Fruit fly (Drosophila melanogaster) whole organism, wandering third instar larva: ENCODE measurements around the gene CG14717.

Source experiments
- Abd-B ChIP-seq: fragments of >200 bp; optimal IDR thresholded peaks from 2 replicates; lab custom pipeline; 2017; ENCODE audit warnings: missing biosample characterization, missing genetic modification characterization
- Dfd ChIP-seq: fragments of >200 bp; optimal IDR thresholded peaks from 2 replicates; lab custom pipeline; 2017; ENCODE audit warnings: missing biosample characterization, missing genetic modification characterization
- Myc ChIP-seq: fragments of >200 bp; optimal IDR thresholded peaks from 2 replicates; lab custom pipeline; 2017
- Rel ChIP-seq, 2 experiments: fragments of 200-800 bp; sonication (Bioruptor generic) in 1 of 2; optimal IDR thresholded peaks; 2 replicates in 1 of 2; 3 replicates in 1 of 2; lab custom pipeline; 2016 to 2019; ENCODE audit warnings: mild to moderate bottlenecking in 2 of 2, missing biosample characterization in 2 of 2, missing genetic modification characterization in 2 of 2, moderate library complexity in 1 of 2
- Sp1 ChIP-seq: fragments of 200-800 bp; sonication (Bioruptor generic); optimal IDR thresholded peaks from 3 replicates; lab custom pipeline; 2019; ENCODE audit warnings: missing biosample characterization, mild to moderate bottlenecking, missing genetic modification characterization, moderate library complexity
- br ChIP-seq: fragments of 200-800 bp; sonication (Bioruptor generic); optimal IDR thresholded peaks from 2 replicates; lab custom pipeline; 2016; ENCODE audit warnings: missing biosample characterization, missing genetic modification characterization
- fru ChIP-seq: fragments of 200-800 bp; sonication (Bioruptor generic); optimal IDR thresholded peaks from 3 replicates; lab custom pipeline; 2016; ENCODE audit warnings: missing biosample characterization, mild to moderate bottlenecking, missing genetic modification characterization
- h ChIP-seq: fragments of 200-800 bp; sonication (Bioruptor generic); optimal IDR thresholded peaks from 3 replicates; lab custom pipeline; 2016; ENCODE audit warnings: missing biosample characterization, mild to moderate bottlenecking, missing genetic modification characterization
- lola ChIP-seq: fragments of >200 bp; optimal IDR thresholded peaks from 2 replicates; lab custom pipeline; 2017; ENCODE audit warnings: missing biosample characterization, missing genetic modification characterization
- pan ChIP-seq: fragments of >200 bp; optimal IDR thresholded peaks from 2 replicates; lab custom pipeline; 2017
- psq ChIP-seq: fragments of 200-800 bp; sonication (Bioruptor generic); optimal IDR thresholded peaks from 3 replicates; lab custom pipeline; 2017; ENCODE audit warnings: missing biosample characterization, mild to moderate bottlenecking, missing genetic modification characterization, moderate library complexity
- rgr ChIP-seq: fragments of 200-800 bp; sonication (Bioruptor generic); optimal IDR thresholded peaks from 3 replicates; lab custom pipeline; 2016; ENCODE audit warnings: missing biosample characterization, mild to moderate bottlenecking, missing genetic modification characterization
- sage ChIP-seq: fragments of 200-800 bp; sonication (Bioruptor generic); optimal IDR thresholded peaks from 2 replicates; lab custom pipeline; 2016; ENCODE audit warnings: missing biosample characterization, mild to moderate bottlenecking, missing genetic modification characterization

DNA sequence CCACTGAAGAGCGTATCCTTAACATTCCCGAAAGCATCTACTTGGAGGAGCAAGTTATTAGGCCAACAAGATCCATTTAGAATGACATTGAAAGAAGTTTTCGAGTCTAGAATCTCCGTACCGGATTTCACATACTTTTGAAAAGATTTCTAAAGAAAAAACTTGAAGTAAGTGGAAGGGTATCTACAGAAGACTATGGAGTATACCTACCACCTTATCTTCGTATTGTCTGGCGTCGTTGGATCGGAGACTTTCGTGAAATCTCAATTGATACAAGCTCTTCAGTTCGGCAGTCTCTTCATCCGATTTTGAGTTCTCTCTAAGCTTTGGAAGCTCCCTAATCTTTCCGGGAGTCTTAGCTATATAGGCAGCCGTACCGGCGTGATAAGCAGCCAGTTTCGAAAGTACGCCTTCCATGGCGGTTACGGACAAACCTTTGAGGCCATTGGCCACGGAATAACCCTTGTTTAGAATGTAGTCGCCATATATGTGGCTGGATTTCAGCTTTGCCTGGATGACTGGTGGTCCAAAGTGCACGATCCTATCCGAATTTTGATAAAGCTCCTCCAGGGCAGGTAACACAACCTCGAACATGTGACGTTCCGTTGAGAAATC lies 5.3 kb upstream of the CG14717 start:
- TF ChIP-seq psq (GFP tag; lab: Kevin White, UChicago) = no peak
- TF ChIP-seq rgr (GFP tag; lab: Kevin White, UChicago) = no peak
- TF ChIP-seq pan (lab: Kevin White, UChicago) = no peak
- no peak for TF ChIP-seq sage
- TF ChIP-seq h (GFP tag; lab: Kevin White, UChicago) = no peak
- TF ChIP-seq Sp1 = no peak
- no peak for TF ChIP-seq br (GFP tag; lab: Kevin White, UChicago)
- no peak for TF ChIP-seq Rel (GFP tag; optimal IDR thresholded peaks at IDR 0.05; lab: Kevin White, UChicago)
- TF ChIP-seq Rel (tag; optimal IDR thresholded peaks at IDR 0.05; lab: Kevin White, UChicago) = no peak
- no peak for TF ChIP-seq Dfd (GFP tag; lab: Kevin White, UChicago)
- no peak for TF ChIP-seq fru (GFP tag; lab: Kevin White, UChicago)
- TF ChIP-seq lola (GFP tag; lab: Kevin White, UChicago) = no peak
- no peak for TF ChIP-seq Myc (lab: Kevin White, UChicago)
- no peak for TF ChIP-seq Abd-B
